Worm (Caenorhabditis elegans) whole organism, early embryonic: Measurements from ENCODE around the gene srh-177.

Experiments used
- B0310.2 ChIP-seq: sonication (generic microtip); optimal IDR thresholded peaks from 2 replicates; lab custom pipeline; 2016; ENCODE audit warnings: mild to moderate bottlenecking, missing genetic modification characterization, missing compliant biosample characterization
- F13C5.2 ChIP-seq: sonication (generic microtip); optimal IDR thresholded peaks from 2 replicates; lab custom pipeline; 2017; ENCODE audit warnings: mild to moderate bottlenecking, missing genetic modification characterization, inconsistent platforms, missing compliant biosample characterization
- ama-1 ChIP-seq: fragments of 150-350 bp; optimal IDR thresholded peaks from 2 replicates; lab custom pipeline; 2014
- ets-7 ChIP-seq: sonication (generic microtip); optimal IDR thresholded peaks from 2 replicates; lab custom pipeline; 2016; ENCODE audit warnings: missing genotype, missing genetic modification characterization, missing compliant biosample characterization
- flt-1 ChIP-seq: fragments of 200-800 bp; sonication (Bioruptor generic); IDR thresholded peaks from 2 replicates; pipeline ENCODE4 v1.3.6; 2022; ENCODE audit warnings: missing genetic modification characterization, missing compliant biosample characterization
- hmbx-1 ChIP-seq: sonication (generic microtip); optimal IDR thresholded peaks from 2 replicates; lab custom pipeline; 2016; ENCODE audit warnings: mild to moderate bottlenecking, missing genetic modification characterization, missing compliant biosample characterization
- hmg-4 ChIP-seq: fragments of 200-800 bp; sonication (Bioruptor generic); optimal IDR thresholded peaks from 2 replicates; lab custom pipeline; 2018; ENCODE audit warnings: mild to moderate bottlenecking, missing genetic modification characterization, missing compliant biosample characterization
- pes-1 ChIP-seq: fragments of 200-800 bp; sonication (Bioruptor generic); IDR thresholded peaks from 2 replicates; pipeline ENCODE4 v1.3.6; 2022; ENCODE audit warnings: missing genetic modification reagents, missing genetic modification characterization, missing compliant biosample characterization
- scrt-1 ChIP-seq: fragments of 200-800 bp; sonication (Bioruptor generic); IDR thresholded peaks from 2 replicates; pipeline ENCODE4 v1.3.6; 2022; ENCODE audit warnings: missing genetic modification characterization, missing compliant biosample characterization
- sea-1 ChIP-seq: fragments of 200-800 bp; sonication (Bioruptor generic); conservative IDR thresholded peaks from 2 replicates; pipeline ENCODE4 v1.3.6; 2022; ENCODE audit warnings: missing genetic modification characterization, missing compliant biosample characterization
- tbx-37 ChIP-seq: fragments of 200-800 bp; sonication (Bioruptor generic); conservative IDR thresholded peaks from 2 replicates; pipeline ENCODE4 v1.3.6; 2022; ENCODE audit warnings: missing genetic modification reagents, missing genetic modification characterization, missing compliant biosample characterization
- tra-4 ChIP-seq: sonication (generic microtip); optimal IDR thresholded peaks from 2 replicates; lab custom pipeline; 2017; ENCODE audit warnings: missing genetic modification characterization, missing compliant biosample characterization

- TF ChIP-seq flt-1 (GFP tag; lab: Robert Waterston, UW) (no peak), ama-1 (lab: Kevin White, UChicago) (no peak), pes-1 (GFP tag; lab: Robert Waterston, UW) (no peak), B0310.2 (no peak), tra-4 (tag; lab: Kevin White, UChicago) (no peak), hmg-4 (GFP tag; lab: Kevin White, UChicago) (no peak), ets-7 (no peak), scrt-1 (GFP tag; lab: Robert Waterston, UW) (no peak), F13C5.2 (tag; lab: Kevin White, UChicago) (no peak), sea-1 (GFP tag; lab: Robert Waterston, UW) (no peak), hmbx-1 (no peak), tbx-37 (GFP tag; lab: Robert Waterston, UW) (no peak)
These were observed 17.9 kb upstream of the srh-177 start, which contains the start of gene K02E2.7 for ce11 chrV:20386942-20387341.
